Fruit fly (Drosophila melanogaster): ENCODE data around the gene CG12985.

dm6 chrX:17875695-17876094 is 7.8 kb upstream of the CG12985 start:
- TF ChIP-seq cwo (GFP tag; optimal IDR thresholded peaks at IDR 0.05): no peak
- TF ChIP-seq nerfin-1 (tag; optimal IDR thresholded peaks at IDR 0.05): no peak
- TF ChIP-seq onecut (GFP tag; IDR thresholded peaks at IDR 0.05): no peak
- no peak for TF ChIP-seq oc (tag; optimal IDR thresholded peaks at IDR 0.05)
- TF ChIP-seq exex (tag; optimal IDR thresholded peaks at IDR 0.05): no peak

Measured in whole organism, embryonic.